Worm (Caenorhabditis elegans) whole organism, L1 larva: ENCODE measurements around the gene F20C5.5.
A peak's percentile ranks its signal among the peaks of the same experiment; 100 is the strongest.

ENCODE experiments used
- C16A3.4 ChIP-seq: fragments of 150-350 bp; optimal IDR thresholded peaks from 2 replicates; lab custom pipeline; 2014; ENCODE audit warnings: missing biosample characterization, missing genetic modification characterization
- Y116A8C.19 ChIP-seq: sonication (generic microtip); optimal IDR thresholded peaks from 2 replicates; lab custom pipeline; 2016; ENCODE audit warnings: missing compliant biosample characterization, missing genetic modification characterization, borderline replicate concordance
- aha-1 ChIP-seq: fragments of 150-350 bp; optimal IDR thresholded peaks from 2 replicates; lab custom pipeline; 2014; ENCODE audit warnings: missing biosample characterization, missing genetic modification characterization
- aly-2 ChIP-seq: fragments of 150-350 bp; optimal IDR thresholded peaks from 2 replicates; lab custom pipeline; 2014; ENCODE audit warnings: missing biosample characterization, missing genetic modification characterization
- blmp-1 ChIP-seq: fragments of 150-350 bp; optimal IDR thresholded peaks from 2 replicates; lab custom pipeline; 2014; ENCODE audit warnings: missing biosample characterization, missing genetic modification characterization
- ceh-8 ChIP-seq: fragments of 200-800 bp; sonication (Bioruptor generic); optimal IDR thresholded peaks from 2 replicates; lab custom pipeline; 2018; ENCODE audit warnings: mild to moderate bottlenecking, missing genetic modification characterization, moderate library complexity, missing compliant biosample characterization
- ceh-82 ChIP-seq, 3 experiments: fragments of 150-350 bp in 1 of 3; sonication (generic microtip) in 2 of 3; optimal IDR thresholded peaks; 2 replicates each; lab custom pipeline; 2014 to 2017; ENCODE audit warnings: missing biosample characterization in 3 of 3, missing genetic modification characterization in 3 of 3
- ceh-88 ChIP-seq: fragments of 200-800 bp; sonication (Bioruptor generic); IDR thresholded peaks from 2 replicates; pipeline ENCODE4 v1.3.6; 2022; ENCODE audit warnings: missing genetic modification characterization, missing compliant biosample characterization
- ces-1 ChIP-seq: fragments of 150-350 bp; optimal IDR thresholded peaks from 2 replicates; lab custom pipeline; 2014; ENCODE audit warnings: missing biosample characterization, missing genetic modification reagents, missing genetic modification characterization
- dpl-1 ChIP-seq, 3 experiments: fragments of 150-350 bp in 2 of 3; sonication (generic microtip) in 1 of 3; optimal IDR thresholded peaks; 2 replicates each; lab custom pipeline; 2014 to 2017; ENCODE audit warnings: missing biosample characterization in 3 of 3, missing genetic modification characterization in 3 of 3, missing genetic modification reagents in 3 of 3
- dsc-1 ChIP-seq: sonication (generic microtip); optimal IDR thresholded peaks from 2 replicates; lab custom pipeline; 2016; ENCODE audit warnings: mild to moderate bottlenecking, missing genetic modification characterization, missing compliant biosample characterization
- efl-1 ChIP-seq, 4 experiments: fragments of 150-350 bp; optimal IDR thresholded peaks in 3 of 4; peaks in 1 of 4; 1 replicate in 1 of 4; 2 replicates in 3 of 4; lab custom pipeline; 2014; ENCODE audit warnings: missing biosample characterization in 2 of 4, missing genetic modification characterization in 2 of 4, missing genetic modification reagents in 2 of 4
- efl-3 ChIP-seq: fragments of 200-800 bp; sonication (Bioruptor generic); optimal IDR thresholded peaks from 2 replicates; lab custom pipeline; 2018; ENCODE audit warnings: mild to moderate bottlenecking, missing genetic modification characterization, missing compliant biosample characterization
- elt-2 ChIP-seq: sonication (generic microtip); optimal IDR thresholded peaks from 2 replicates; lab custom pipeline; 2016; ENCODE audit warnings: missing genetic modification characterization, mild to moderate bottlenecking, inconsistent platforms, missing compliant biosample characterization, missing genetic modification reagents
- elt-3 ChIP-seq, 6 experiments: fragments of 150-350 bp in 1 of 6; sonication (generic microtip); optimal IDR thresholded peaks; 2 replicates each; lab custom pipeline; 2017 to 2018; ENCODE audit warnings: missing biosample characterization in 6 of 6, missing genetic modification characterization in 6 of 6, inconsistent platforms in 1 of 6
- ets-5 ChIP-seq: fragments of 200-800 bp; sonication (Bioruptor generic); IDR thresholded peaks from 2 replicates; pipeline ENCODE4 v1.3.6; 2022; ENCODE audit warnings: missing genetic modification characterization, missing compliant biosample characterization
- fkh-4 ChIP-seq: sonication (generic microtip); optimal IDR thresholded peaks from 2 replicates; lab custom pipeline; 2016; ENCODE audit warnings: missing compliant biosample characterization, missing genetic modification characterization, borderline replicate concordance
- fkh-8 ChIP-seq: sonication (generic microtip); optimal IDR thresholded peaks from 2 replicates; lab custom pipeline; 2016; ENCODE audit warnings: mild to moderate bottlenecking, missing genetic modification characterization, missing compliant biosample characterization
- grh-1 ChIP-seq: fragments of 200-800 bp; sonication (Bioruptor generic); IDR thresholded peaks from 2 replicates; pipeline ENCODE4 v1.3.6; 2022; ENCODE audit warnings: missing genetic modification reagents, missing genetic modification characterization, missing compliant biosample characterization
- lin-13 ChIP-seq: fragments of 150-350 bp; optimal IDR thresholded peaks from 2 replicates; lab custom pipeline; 2014; ENCODE audit warnings: missing biosample characterization, missing genetic modification reagents, missing genetic modification characterization
- lin-15B ChIP-seq: fragments of 150-350 bp; sonication (generic microtip); optimal IDR thresholded peaks from 3 replicates; lab custom pipeline; 2014; ENCODE audit warnings: missing biosample characterization, missing genetic modification characterization
- lin-35 ChIP-seq, 2 experiments: fragments of 150-350 bp; optimal IDR thresholded peaks; 2 replicates each; lab custom pipeline; 2014; ENCODE audit warnings: missing biosample characterization in 2 of 2, missing genetic modification characterization in 2 of 2, missing genetic modification reagents in 2 of 2
- lin-39 ChIP-seq: fragments of 150-350 bp; optimal IDR thresholded peaks from 2 replicates; lab custom pipeline; 2014; ENCODE audit warnings: missing biosample characterization, missing genetic modification reagents, missing genetic modification characterization
- lir-3 ChIP-seq: sonication (generic microtip); optimal IDR thresholded peaks from 2 replicates; lab custom pipeline; 2016; ENCODE audit warnings: mild to moderate bottlenecking, missing genetic modification characterization, moderate library complexity, missing compliant biosample characterization; ENCODE audit not compliant: poor library complexity
- mab-9 ChIP-seq: fragments of 200-800 bp; sonication (Bioruptor generic); IDR thresholded peaks from 2 replicates; pipeline ENCODE4 v1.3.6; 2022; ENCODE audit warnings: missing genetic modification reagents, missing genetic modification characterization, missing compliant biosample characterization
- mdl-1 ChIP-seq, 2 experiments: fragments of 150-350 bp; optimal IDR thresholded peaks; 2 replicates each; lab custom pipeline; 2014 to 2017; ENCODE audit warnings: missing biosample characterization in 2 of 2, missing genetic modification characterization in 2 of 2, inconsistent platforms in 1 of 2
- mep-1 ChIP-seq: fragments of 150-350 bp; optimal IDR thresholded peaks from 2 replicates; lab custom pipeline; 2014; ENCODE audit warnings: missing biosample characterization, missing genetic modification characterization
- nhr-11 ChIP-seq: fragments of 150-350 bp; optimal IDR thresholded peaks from 2 replicates; lab custom pipeline; 2014; ENCODE audit warnings: missing biosample characterization, missing genetic modification characterization
- nhr-19 ChIP-seq: fragments of 200-800 bp; sonication (Bioruptor generic); conservative IDR thresholded peaks from 2 replicates; pipeline ENCODE4 v1.3.6; 2022; ENCODE audit warnings: missing genetic modification characterization, missing compliant biosample characterization
- nhr-76 ChIP-seq: sonication (generic microtip); optimal IDR thresholded peaks from 2 replicates; lab custom pipeline; 2017; ENCODE audit warnings: missing biosample characterization, missing genetic modification characterization
- nhr-77 ChIP-seq: fragments of 150-350 bp; optimal IDR thresholded peaks from 2 replicates; lab custom pipeline; 2014; ENCODE audit warnings: missing biosample characterization, missing genetic modification characterization
- nhr-85 ChIP-seq: sonication (generic microtip); peaks from one replicate; lab custom pipeline; 2016; ENCODE audit warnings: missing genetic modification characterization, inconsistent platforms, missing compliant biosample characterization
- nhr-90 ChIP-seq: sonication (generic microtip); optimal IDR thresholded peaks from 2 replicates; lab custom pipeline; 2016; ENCODE audit warnings: mild to moderate bottlenecking, missing genetic modification characterization, missing compliant biosample characterization; ENCODE audit not compliant: poor library complexity
- pag-3 ChIP-seq: sonication (generic microtip); optimal IDR thresholded peaks from 2 replicates; lab custom pipeline; 2017; ENCODE audit warnings: missing genetic modification characterization, mild to moderate bottlenecking, missing compliant biosample characterization, antibody characterized with exemption, borderline replicate concordance; ENCODE audit not compliant: insufficient read depth
- pax-3 ChIP-seq: fragments of 200-800 bp; sonication (Bioruptor generic); optimal IDR thresholded peaks from 2 replicates; lab custom pipeline; 2018; ENCODE audit warnings: mild to moderate bottlenecking, missing genetic modification characterization, moderate library complexity, missing compliant biosample characterization
- pqm-1 ChIP-seq: sonication (generic microtip); optimal IDR thresholded peaks from 3 replicates; lab custom pipeline; 2017; ENCODE audit warnings: missing biosample characterization, missing genetic modification characterization
- snu-23 ChIP-seq: sonication (generic microtip); optimal IDR thresholded peaks from 2 replicates; lab custom pipeline; 2016; ENCODE audit warnings: missing genetic modification characterization, missing compliant biosample characterization
- sox-4 ChIP-seq: sonication (generic microtip); optimal IDR thresholded peaks from 2 replicates; lab custom pipeline; 2016; ENCODE audit warnings: missing genetic modification characterization, missing compliant biosample characterization
- sptf-1 ChIP-seq: fragments of 150-350 bp; optimal IDR thresholded peaks from 2 replicates; lab custom pipeline; 2014; ENCODE audit warnings: missing biosample characterization, missing genetic modification characterization
- swsn-7 ChIP-seq: sonication (generic microtip); optimal IDR thresholded peaks from 2 replicates; lab custom pipeline; 2016; ENCODE audit warnings: missing genetic modification characterization, missing compliant biosample characterization
- unc-86 ChIP-seq: sonication (generic microtip); optimal IDR thresholded peaks from 2 replicates; lab custom pipeline; 2016; ENCODE audit warnings: missing genetic modification characterization, missing compliant biosample characterization
- xbp-1 ChIP-seq: sonication (generic microtip); optimal IDR thresholded peaks from 2 replicates; lab custom pipeline; 2016; ENCODE audit warnings: missing genetic modification characterization, missing compliant biosample characterization
- zip-4 ChIP-seq: fragments of 200-800 bp; sonication (Bioruptor generic); optimal IDR thresholded peaks from 2 replicates; lab custom pipeline; 2018; ENCODE audit warnings: mild to moderate bottlenecking, missing genetic modification characterization, moderate library complexity, missing compliant biosample characterization

Gene F20C5.5

ce11 chrIV:8740952-8741438 is 28.4 kb downstream of the F20C5.5 start, which contains the start of gene F21D5.6:
Gene F21D5.6, minus strand, starts transcription at chrIV:8741388.
- TF ChIP-seq unc-86 (tag; lab: Kevin White, UChicago) (no peak), sox-4 (tag; lab: Kevin White, UChicago) (no peak), mep-1 (no peak)

ce11 chrIV:8739926-8740325 is 29.5 kb downstream of the F20C5.5 start, which contains the start of gene mrps-33:
Gene mrps-33, minus strand, starts transcription at chrIV:8740026.
- TF ChIP-seq ceh-8 (GFP tag; lab: Kevin White, UChicago) = no peak
- TF ChIP-seq aha-1 = no peak
- TF ChIP-seq zip-4 (GFP tag; lab: Kevin White, UChicago) = no peak
- no peak for TF ChIP-seq ceh-88 (GFP tag; lab: Robert Waterston, UW)
- no peak for TF ChIP-seq blmp-1 (tag; lab: Kevin White, UChicago)
- no peak for TF ChIP-seq efl-3 (GFP tag; lab: Kevin White, UChicago)
- no peak for TF ChIP-seq swsn-7 (tag; lab: Kevin White, UChicago)
- no peak for TF ChIP-seq dpl-1 (GFP tag; optimal IDR thresholded peaks at IDR 0.05; lab: Kevin White, UChicago)
- no peak for TF ChIP-seq nhr-90 (tag; lab: Kevin White, UChicago)
- no peak for TF ChIP-seq nhr-76 (tag; lab: Kevin White, UChicago)
- no peak for TF ChIP-seq mdl-1 (tag; optimal IDR thresholded peaks at IDR 0.05; lab: Kevin White, UChicago)
- no peak for TF ChIP-seq C16A3.4 (tag; lab: Kevin White, UChicago)
- TF ChIP-seq nhr-77 = no peak
- TF ChIP-seq lin-35 (GFP tag; optimal IDR thresholded peaks at IDR 0.05; lab: Kevin White, UChicago) = no peak
- TF ChIP-seq fkh-4 (tag; lab: Kevin White, UChicago) = no peak
- no peak for TF ChIP-seq lir-3 (tag; lab: Kevin White, UChicago)
- no peak for TF ChIP-seq sptf-1
- no peak for TF ChIP-seq aly-2 (tag; lab: Kevin White, UChicago)
- no peak for TF ChIP-seq nhr-11 (tag; lab: Kevin White, UChicago)
- no peak for TF ChIP-seq snu-23

DNA sequence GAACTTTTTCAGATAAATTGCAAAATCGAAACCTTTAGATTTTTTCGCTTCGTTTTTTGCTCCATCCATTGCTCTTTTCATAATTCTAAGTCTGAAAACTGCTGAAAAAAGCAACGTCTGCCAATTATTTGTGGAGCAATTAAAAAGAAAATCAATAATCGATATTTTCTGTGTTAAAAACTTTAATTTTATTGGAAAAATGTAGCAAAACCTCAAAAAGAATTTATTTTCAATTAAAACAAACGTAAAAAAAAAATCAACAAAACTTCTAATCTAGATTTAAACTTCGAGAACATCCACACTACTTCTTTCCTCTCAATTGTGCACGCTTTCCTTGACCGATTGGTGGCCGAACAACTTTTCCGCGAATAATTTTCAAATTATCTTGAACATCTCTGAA is 30.1 kb downstream of the F20C5.5 start, which contains the start of gene F21D5.5:
TSS of gene F21D5.5 (minus strand) at position 101 of the 400 bp plus-strand sequence.
- TF ChIP-seq ces-1 (GFP tag; lab: Kevin White, UChicago) (no peak), fkh-4 (tag; lab: Kevin White, UChicago) (no peak)

DNA sequence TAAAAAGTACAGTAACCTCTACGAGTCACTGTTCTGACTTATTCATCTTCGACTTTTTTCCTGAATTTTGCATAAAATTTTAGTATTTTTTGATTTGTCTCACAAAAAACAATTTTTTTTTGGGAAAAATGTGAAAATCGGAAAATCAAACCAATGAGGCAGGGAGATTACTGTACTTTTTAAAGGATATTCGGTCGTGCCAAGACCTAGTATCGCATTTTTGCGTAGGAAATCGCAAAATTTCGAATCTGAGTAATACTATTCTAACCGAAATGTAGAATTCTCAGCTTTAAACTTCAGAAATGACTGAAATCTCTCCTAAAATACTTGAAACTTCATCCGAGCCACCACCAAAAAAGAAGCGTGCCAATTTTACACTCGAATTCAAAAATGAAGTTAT is 31.7 kb downstream of the F20C5.5 start, which contains the start of gene F21D5.4:
TSS of gene F21D5.4 (plus strand) at position 301 of the 400 bp plus-strand sequence.
- TF ChIP-seq efl-1 (optimal IDR thresholded peaks at IDR 0.05; lab: Kevin White, UChicago) = no peak
- peak in 1 of 2 experiments; percentile 45 for TF ChIP-seq efl-1 (GFP tag; optimal IDR thresholded peaks at IDR 0.05 in 1 of 2; lab: Kevin White, UChicago)
- no peak for TF ChIP-seq lin-39 (tag; lab: Kevin White, UChicago)

DNA sequence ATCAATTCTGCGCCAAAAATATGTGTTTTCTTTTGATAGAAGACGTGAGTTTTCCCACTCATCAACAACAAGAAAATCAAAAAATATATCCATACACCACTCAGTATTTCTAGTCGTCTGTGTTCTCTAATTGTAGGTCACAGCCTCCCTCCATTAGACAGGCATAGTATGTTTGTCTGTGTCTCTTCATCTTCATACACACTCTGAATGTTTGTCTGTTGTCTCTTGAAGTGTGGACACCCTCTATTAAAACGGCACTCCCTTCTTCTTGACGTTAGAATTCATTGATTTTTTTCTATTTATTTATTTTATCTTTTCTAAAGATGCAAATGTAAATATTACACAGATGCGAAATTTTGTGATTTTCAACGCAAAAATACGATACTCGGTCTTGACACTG is 32.1 kb downstream of the F20C5.5 start:
- TF ChIP-seq xbp-1 (tag; lab: Kevin White, UChicago) (no peak), Y116A8C.19 (no peak), pqm-1 (tag; lab: Kevin White, UChicago) (no peak), lin-15B (no peak), pax-3 (tag; lab: Kevin White, UChicago) (no peak), grh-1 (no peak), dsc-1 (tag; lab: Kevin White, UChicago) (no peak), elt-3 (tag; optimal IDR thresholded peaks at IDR 0.05; lab: Kevin White, UChicago) (no peak), mep-1 (no peak), lin-13 (GFP tag; lab: Kevin White, UChicago) (no peak), nhr-19 (GFP tag; lab: Robert Waterston, UW) (no peak), ces-1 (GFP tag; lab: Kevin White, UChicago) (no peak), elt-2 (tag; lab: Kevin White, UChicago) (no peak), fkh-8 (tag; lab: Kevin White, UChicago) (no peak), ceh-82 (tag; optimal IDR thresholded peaks at IDR 0.05; lab: Kevin White, UChicago) (no peak), pag-3 (tag; lab: Kevin White, UChicago) (no peak), mab-9 (GFP tag; lab: Robert Waterston, UW) (no peak), aly-2 (tag; lab: Kevin White, UChicago) (no peak), ets-5 (no peak), swsn-7 (tag; lab: Kevin White, UChicago) (peak; percentile 4), nhr-85 (tag; lab: Kevin White, UChicago) (peak; percentile 72), efl-1 (optimal IDR thresholded peaks at IDR 0.05; lab: Kevin White, UChicago) (peak; percentile 25 to 38), efl-1 (GFP tag; optimal IDR thresholded peaks at IDR 0.05 in 1 of 2; lab: Kevin White, UChicago) (no peak)
